Worm (Caenorhabditis elegans): ENCODE data around the gene srx-64.

- no peak for TF ChIP-seq ztf-4 (tag; optimal IDR thresholded peaks at IDR 0.05)
- TF ChIP-seq ceh-82 (tag; optimal IDR thresholded peaks at IDR 0.05), result no peak
- no peak for TF ChIP-seq ama-1 (optimal IDR thresholded peaks at IDR 0.05)
- TF ChIP-seq zag-1 (tag; optimal IDR thresholded peaks at IDR 0.05), result no peak
- no peak for TF ChIP-seq ceh-16 (tag; optimal IDR thresholded peaks at IDR 0.05)
- TF ChIP-seq nhr-10 (tag; optimal IDR thresholded peaks at IDR 0.05), result no peak
- TF ChIP-seq nhr-77 (tag; optimal IDR thresholded peaks at IDR 0.05), result no peak
Observed at ce11 chrV:3927522-3927921, 1.7 kb upstream of the srx-64 start.
